Worm (Caenorhabditis elegans) whole organism, mixed stage, embryonic: Measurements from ENCODE around the gene F58B4.2.
A peak's percentile ranks its signal among the peaks of the same experiment; 100 is the strongest.

Experiments
- M03D4.4 ChIP-seq: sonication (generic microtip); optimal IDR thresholded peaks from 2 replicates; lab custom pipeline; 2017; ENCODE audit warnings: mild to moderate bottlenecking, missing genetic modification characterization, missing compliant biosample characterization
- bed-3 ChIP-seq: fragments of 200-800 bp; sonication (Bioruptor generic); optimal IDR thresholded peaks from 3 replicates; lab custom pipeline; 2018; ENCODE audit warnings: mild to moderate bottlenecking, missing genetic modification characterization, moderate library complexity, missing compliant biosample characterization
- blmp-1 ChIP-seq: fragments of 150-350 bp; optimal IDR thresholded peaks from 2 replicates; lab custom pipeline; 2014; ENCODE audit warnings: missing biosample characterization, missing genetic modification characterization
- ceh-39 ChIP-seq: fragments of 150-350 bp; optimal IDR thresholded peaks from 2 replicates; lab custom pipeline; 2014; ENCODE audit warnings: missing biosample characterization, missing genetic modification characterization
- ceh-83 ChIP-seq: fragments of 200-800 bp; sonication (Bioruptor generic); optimal IDR thresholded peaks from 2 replicates; lab custom pipeline; 2018; ENCODE audit warnings: mild to moderate bottlenecking, missing genetic modification characterization, missing compliant biosample characterization
- ces-1 ChIP-seq: fragments of 150-350 bp; optimal IDR thresholded peaks from 2 replicates; lab custom pipeline; 2014; ENCODE audit warnings: missing biosample characterization, missing genetic modification reagents, missing genetic modification characterization
- cnd-1 ChIP-seq: fragments of 200-800 bp; sonication (Bioruptor generic); optimal IDR thresholded peaks from 2 replicates; lab custom pipeline; 2018; ENCODE audit warnings: mild to moderate bottlenecking, missing genetic modification characterization, missing compliant biosample characterization
- elt-1 ChIP-seq: sonication (generic microtip); optimal IDR thresholded peaks from 2 replicates; lab custom pipeline; 2017; ENCODE audit warnings: missing genetic modification characterization, mild to moderate bottlenecking, missing compliant biosample characterization, antibody characterized with exemption, moderate library complexity, borderline replicate concordance; ENCODE audit not compliant: insufficient read depth
- elt-3 ChIP-seq: fragments of 150-350 bp; optimal IDR thresholded peaks from 2 replicates; lab custom pipeline; 2014; ENCODE audit warnings: missing biosample characterization, missing genetic modification characterization
- flh-1 ChIP-seq: fragments of 200-800 bp; sonication (Bioruptor generic); optimal IDR thresholded peaks from 2 replicates; lab custom pipeline; 2018; ENCODE audit warnings: mild to moderate bottlenecking, missing genetic modification characterization, moderate library complexity, missing compliant biosample characterization
- lin-13 ChIP-seq: fragments of 150-350 bp; optimal IDR thresholded peaks from 2 replicates; lab custom pipeline; 2014; ENCODE audit warnings: missing biosample characterization, missing genetic modification characterization
- lin-32 ChIP-seq: fragments of 200-800 bp; sonication (Bioruptor generic); optimal IDR thresholded peaks from 2 replicates; lab custom pipeline; 2018; ENCODE audit warnings: mild to moderate bottlenecking, missing genetic modification characterization, missing compliant biosample characterization
- lsy-2 ChIP-seq: fragments of 150-350 bp; optimal IDR thresholded peaks from 2 replicates; lab custom pipeline; 2014; ENCODE audit warnings: missing biosample characterization, missing genetic modification characterization
- mab-5 ChIP-seq: fragments of 150-350 bp; optimal IDR thresholded peaks from 2 replicates; lab custom pipeline; 2014; ENCODE audit warnings: missing biosample characterization, missing genetic modification characterization
- mep-1 ChIP-seq: fragments of 150-350 bp; optimal IDR thresholded peaks from 2 replicates; lab custom pipeline; 2017; ENCODE audit warnings: missing biosample characterization, missing genetic modification reagents, missing genetic modification characterization, inconsistent platforms
- mls-2 ChIP-seq: sonication (generic microtip); optimal IDR thresholded peaks from 2 replicates; lab custom pipeline; 2016; ENCODE audit warnings: mild to moderate bottlenecking, missing genetic modification characterization, moderate library complexity, missing compliant biosample characterization
- nhr-12 ChIP-seq: fragments of 150-350 bp; optimal IDR thresholded peaks from 2 replicates; lab custom pipeline; 2014; ENCODE audit warnings: missing biosample characterization, missing genetic modification characterization
- nhr-2 ChIP-seq: fragments of 150-350 bp; optimal IDR thresholded peaks from 2 replicates; lab custom pipeline; 2014; ENCODE audit warnings: missing biosample characterization, missing genetic modification characterization
- nhr-237 ChIP-seq: fragments of 150-350 bp; optimal IDR thresholded peaks from 2 replicates; lab custom pipeline; 2014; ENCODE audit warnings: missing biosample characterization, missing genetic modification characterization
- pha-4 ChIP-seq: fragments of 150-350 bp; optimal IDR thresholded peaks from 2 replicates; lab custom pipeline; 2018; ENCODE audit warnings: missing biosample characterization, missing genetic modification reagents, missing genetic modification characterization
- sem-2 ChIP-seq: fragments of 200-800 bp; sonication (Bioruptor generic); optimal IDR thresholded peaks from 2 replicates; lab custom pipeline; 2018; ENCODE audit warnings: mild to moderate bottlenecking, missing genetic modification characterization, missing compliant biosample characterization
- snpc-4 ChIP-seq: fragments of 150-350 bp; optimal IDR thresholded peaks from 2 replicates; lab custom pipeline; 2014; ENCODE audit warnings: missing biosample characterization, missing genetic modification characterization
- unc-120 ChIP-seq: sonication (generic microtip); optimal IDR thresholded peaks from 2 replicates; lab custom pipeline; 2017; ENCODE audit warnings: missing genetic modification characterization, missing compliant biosample characterization; ENCODE audit not compliant: poor library complexity, severe bottlenecking
- unc-62 ChIP-seq: fragments of 150-350 bp; optimal IDR thresholded peaks from 2 replicates; lab custom pipeline; 2014; ENCODE audit warnings: missing biosample characterization, missing genetic modification reagents, missing genetic modification characterization
- zip-8 ChIP-seq: fragments of 150-350 bp; optimal IDR thresholded peaks from 2 replicates; lab custom pipeline; 2014; ENCODE audit warnings: missing biosample characterization, missing genetic modification characterization
- ztf-11 ChIP-seq: fragments of 150-350 bp; optimal IDR thresholded peaks from 2 replicates; lab custom pipeline; 2014; ENCODE audit warnings: missing biosample characterization, missing genetic modification characterization

The F58B4.2 gene

ce11 chrV:10915922-10916321 is 2.4 kb downstream of the F58B4.2 start:
- peak; percentile 81 for TF ChIP-seq unc-62 (GFP tag; lab: Kevin White, UChicago)
- no peak for TF ChIP-seq lsy-2 (tag; lab: Kevin White, UChicago)

- TF ChIP-seq pha-4 (tag; lab: Kevin White, UChicago) (no peak), nhr-12 (no peak), elt-3 (no peak), mls-2 (tag; lab: Kevin White, UChicago) (no peak), sem-2 (GFP tag; lab: Kevin White, UChicago) (no peak), snpc-4 (tag; lab: Kevin White, UChicago) (no peak)
Observed at ce11 chrV:10909959-10910358, 8.3 kb downstream of the F58B4.2 start.

ce11 chrV:10909071-10909470 is 9.2 kb downstream of the F58B4.2 start, which contains the start of gene zzz-1:
Gene zzz-1, minus strand, starts transcription at chrV:10909171.
- no peak for TF ChIP-seq mab-5 (tag; lab: Kevin White, UChicago)
- TF ChIP-seq blmp-1 (tag; lab: Kevin White, UChicago), result no peak
- TF ChIP-seq zip-8 (tag; lab: Kevin White, UChicago), result no peak
- TF ChIP-seq flh-1, result no peak

ce11 chrV:10904795-10905194 is 13.5 kb downstream of the F58B4.2 start:
- TF ChIP-seq nhr-12 (no peak), snpc-4 (tag; lab: Kevin White, UChicago) (no peak), unc-62 (GFP tag; lab: Kevin White, UChicago) (no peak), ceh-39 (tag; lab: Kevin White, UChicago) (no peak), unc-120 (tag; lab: Kevin White, UChicago) (peak; percentile 6), ceh-83 (no peak), ztf-11 (tag; lab: Kevin White, UChicago) (no peak), ces-1 (GFP tag; lab: Kevin White, UChicago) (peak; percentile 68), lin-32 (GFP tag; lab: Kevin White, UChicago) (no peak), flh-1 (no peak), mls-2 (tag; lab: Kevin White, UChicago) (no peak)

DNA sequence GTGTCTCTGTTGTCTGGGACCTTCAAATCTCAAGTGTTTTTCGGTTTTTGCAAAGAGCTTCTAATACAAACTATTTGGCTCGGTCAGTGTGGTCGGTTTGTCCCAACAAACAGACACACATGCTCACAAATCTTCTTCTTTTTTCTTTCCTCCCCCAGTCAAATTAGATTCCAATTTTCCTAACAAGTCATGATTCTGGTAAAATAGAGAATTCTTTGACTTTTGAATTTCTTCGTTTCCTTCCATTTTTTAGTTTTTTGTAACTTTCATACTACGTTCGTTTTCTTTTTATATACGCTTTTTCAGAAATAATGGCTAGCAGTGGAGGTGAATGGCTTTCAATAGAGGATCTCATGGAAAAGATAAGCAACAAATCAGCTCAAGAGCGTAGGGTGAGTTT is 14.5 kb downstream of the F58B4.2 start, which contains the start of gene F32D8.15:
F32D8.15 (plus strand) TSS at position 301 of the 400 bp plus-strand sequence.
- TF ChIP-seq nhr-12 (no peak), mls-2 (tag; lab: Kevin White, UChicago) (no peak), sem-2 (GFP tag; lab: Kevin White, UChicago) (no peak), snpc-4 (tag; lab: Kevin White, UChicago) (no peak), zip-8 (tag; lab: Kevin White, UChicago) (no peak), blmp-1 (tag; lab: Kevin White, UChicago) (no peak), ces-1 (GFP tag; lab: Kevin White, UChicago) (peak; percentile 48), M03D4.4 (tag; lab: Kevin White, UChicago) (no peak), ztf-11 (tag; lab: Kevin White, UChicago) (no peak)
- TF ChIP-seq, all 35 proteins: peak for 1

DNA sequence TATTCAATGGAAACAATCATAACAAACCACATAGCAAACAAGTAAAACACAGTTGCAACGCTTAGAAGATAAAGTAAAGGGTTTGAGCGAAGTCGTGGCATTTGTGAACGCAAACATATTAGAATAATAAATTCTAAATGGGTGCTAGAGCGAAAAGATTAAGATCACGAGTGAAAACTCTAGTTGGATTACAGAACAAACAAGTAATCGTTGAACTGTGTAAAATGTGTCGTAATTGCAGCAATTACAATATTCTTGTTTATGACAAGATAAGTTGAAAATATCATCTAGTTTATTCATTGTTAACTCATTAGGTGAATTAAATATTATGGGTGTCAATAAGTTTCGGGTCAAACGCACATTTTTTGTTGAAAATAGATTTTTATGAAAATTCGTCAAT is 15.6 kb downstream of the F58B4.2 start, which contains the start of gene F32D8.8:
F32D8.8 (minus strand) TSS at position 101 of the 400 bp plus-strand sequence.
- TF ChIP-seq elt-1, result no peak
- TF ChIP-seq nhr-237 (tag; lab: Kevin White, UChicago), result no peak

- TF ChIP-seq ceh-83 (no peak), ztf-11 (tag; lab: Kevin White, UChicago) (no peak), sem-2 (GFP tag; lab: Kevin White, UChicago) (no peak), lin-13 (tag; lab: Kevin White, UChicago) (no peak), mls-2 (tag; lab: Kevin White, UChicago) (no peak), ces-1 (GFP tag; lab: Kevin White, UChicago) (no peak), unc-120 (tag; lab: Kevin White, UChicago) (no peak), nhr-2 (no peak), cnd-1 (tag; lab: Kevin White, UChicago) (no peak), flh-1 (no peak), bed-3 (GFP tag; lab: Kevin White, UChicago) (no peak), mep-1 (no peak)
Observed at ce11 chrV:10901125-10901524, 17.1 kb downstream of the F58B4.2 start, which contains the start of gene spp-16. Gene spp-16, minus strand, starts transcription at chrV:10901303.
